Fruit fly (Drosophila melanogaster) whole organism, embryonic: ENCODE measurements around the gene osp.

Experiments
- Aef1 ChIP-seq: fragments of 200-800 bp; sonication (Bioruptor generic); IDR thresholded peaks from 3 replicates; pipeline ENCODE4 v1.3.6; 2022; ENCODE audit warnings: missing biosample characterization, missing genetic modification characterization
- Antp ChIP-seq: fragments of 200-800 bp; sonication (Bioruptor generic); optimal IDR thresholded peaks from 3 replicates; lab custom pipeline; 2016; ENCODE audit warnings: missing biosample characterization, missing genetic modification characterization
- CG10431 ChIP-seq: fragments of 200-800 bp; sonication (Bioruptor generic); optimal IDR thresholded peaks from 3 replicates; lab custom pipeline; 2018; ENCODE audit warnings: missing biosample characterization, mild to moderate bottlenecking, missing genetic modification characterization
- CG11723 ChIP-seq: fragments of 200-800 bp; sonication (Bioruptor generic); optimal IDR thresholded peaks from 2 replicates; lab custom pipeline; 2017; ENCODE audit warnings: missing biosample characterization, mild to moderate bottlenecking, missing genetic modification characterization
- CG12219 ChIP-seq: fragments of 200-800 bp; sonication (Bioruptor generic); optimal IDR thresholded peaks from 3 replicates; lab custom pipeline; 2018; ENCODE audit warnings: missing biosample characterization, mild to moderate bottlenecking, missing genetic modification characterization
- CG14050 ChIP-seq: fragments of 200-800 bp; sonication (Bioruptor generic); IDR thresholded peaks from 3 replicates; pipeline ENCODE4 v1.3.6; 2022; ENCODE audit warnings: missing biosample characterization, missing genetic modification characterization
- CG14860 ChIP-seq: fragments of 200-800 bp; sonication (Bioruptor generic); IDR thresholded peaks from 3 replicates; pipeline ENCODE4 v1.3.6; 2022; ENCODE audit warnings: missing biosample characterization, missing genetic modification characterization; ENCODE audit not compliant: partially characterized antibody
- CG15073 ChIP-seq: fragments of 200-800 bp; sonication (Bioruptor generic); optimal IDR thresholded peaks from 2 replicates; lab custom pipeline; 2016; ENCODE audit warnings: missing biosample characterization, missing genetic modification characterization
- CG15601 ChIP-seq: fragments of 200-800 bp; sonication (Bioruptor generic); optimal IDR thresholded peaks from 3 replicates; lab custom pipeline; 2019; ENCODE audit warnings: missing biosample characterization, mild to moderate bottlenecking, missing genetic modification characterization, moderate library complexity
- CG18262 ChIP-seq: fragments of 200-800 bp; optimal IDR thresholded peaks from 3 replicates; lab custom pipeline; 2019; ENCODE audit warnings: missing biosample characterization, mild to moderate bottlenecking, missing genetic modification characterization, moderate library complexity
- CG30431 ChIP-seq: fragments of 200-800 bp; sonication (Bioruptor generic); optimal IDR thresholded peaks from 2 replicates; lab custom pipeline; 2017; ENCODE audit warnings: missing biosample characterization, missing genetic modification characterization
- CG31365 ChIP-seq: fragments of 200-800 bp; sonication (Bioruptor generic); optimal IDR thresholded peaks from 2 replicates; lab custom pipeline; 2018; ENCODE audit warnings: missing biosample characterization, mild to moderate bottlenecking, missing genetic modification characterization
- CG3726 ChIP-seq: fragments of 200-800 bp; sonication (Bioruptor generic); IDR thresholded peaks from 3 replicates; pipeline ENCODE4, ENCODE4 v1.3.6; 2022; ENCODE audit warnings: missing biosample characterization, missing genetic modification characterization
- CG6175 ChIP-seq: fragments of 200-800 bp; sonication (Bioruptor generic); IDR thresholded peaks from 3 replicates; pipeline ENCODE4 v1.3.6; 2022; ENCODE audit warnings: missing biosample characterization, missing genetic modification characterization
- CG6813 ChIP-seq: fragments of 200-800 bp; sonication (Bioruptor generic); optimal IDR thresholded peaks from 2 replicates; lab custom pipeline; 2017; ENCODE audit warnings: missing biosample characterization, missing genetic modification characterization, mild to moderate bottlenecking, moderate library complexity, missing genetic modification reagents
- CG7556 ChIP-seq: fragments of 200-800 bp; sonication (Bioruptor generic); optimal IDR thresholded peaks from 2 replicates; lab custom pipeline; 2017; ENCODE audit warnings: missing biosample characterization, mild to moderate bottlenecking, missing genetic modification characterization
- CG7987 ChIP-seq: fragments of 200-800 bp; sonication (Bioruptor generic); optimal IDR thresholded peaks from 2 replicates; lab custom pipeline; 2018; ENCODE audit warnings: missing biosample characterization, mild to moderate bottlenecking, missing genetic modification characterization, moderate library complexity
- CG8290 ChIP-seq, 3 experiments: fragments of 200-800 bp; sonication (Bioruptor generic); optimal IDR thresholded peaks; 2 replicates each; lab custom pipeline; 2016 to 2019; ENCODE audit warnings: missing biosample characterization in 3 of 3, missing genetic modification characterization in 3 of 3, mild to moderate bottlenecking in 2 of 3, moderate library complexity in 1 of 3
- D ChIP-seq, 2 experiments: fragments of 200-800 bp in 1 of 2; fragments of >200 bp in 1 of 2; sonication (Bioruptor generic) in 1 of 2; optimal IDR thresholded peaks; 2 replicates in 1 of 2; 3 replicates in 1 of 2; lab custom pipeline; 2017; ENCODE audit warnings: mild to moderate bottlenecking in 1 of 2, missing biosample characterization in 1 of 2, missing genetic modification characterization in 1 of 2, missing genetic modification reagents in 1 of 2
- Dip2 ChIP-seq: fragments of 200-800 bp; sonication (Bioruptor generic); IDR thresholded peaks from 2 replicates; pipeline ENCODE4 v1.3.6; 2022; ENCODE audit warnings: missing biosample characterization, missing genetic modification characterization
- Hsf ChIP-seq: fragments of 200-800 bp; sonication (Bioruptor generic); optimal IDR thresholded peaks from 3 replicates; lab custom pipeline; 2016; ENCODE audit warnings: missing biosample characterization, missing genetic modification characterization
- Lim3 ChIP-seq: fragments of 200-800 bp; sonication (Bioruptor generic); IDR thresholded peaks from 2 replicates; pipeline ENCODE4 v1.3.6; 2022; ENCODE audit warnings: missing biosample characterization, missing genetic modification characterization
- Oaz ChIP-seq: fragments of 200-800 bp; sonication (Bioruptor generic); IDR thresholded peaks from 2 replicates; pipeline ENCODE4 v1.3.6; 2022; ENCODE audit warnings: missing biosample characterization, missing genetic modification characterization
- Optix ChIP-seq: fragments of 200-800 bp; sonication (Bioruptor generic); IDR thresholded peaks from 3 replicates; pipeline ENCODE4 v1.3.6; 2022; ENCODE audit warnings: missing biosample characterization, missing genetic modification characterization
- Six4 ChIP-seq: fragments of 200-800 bp; sonication (Bioruptor generic); optimal IDR thresholded peaks from 2 replicates; lab custom pipeline; 2016; ENCODE audit warnings: missing biosample characterization, missing genetic modification characterization
- ara ChIP-seq: fragments of 200-800 bp; sonication (Bioruptor generic); IDR thresholded peaks from 2 replicates; pipeline ENCODE4 v1.3.6; 2022; ENCODE audit warnings: missing biosample characterization, missing genetic modification characterization
- az2 ChIP-seq: fragments of 200-800 bp; sonication (Bioruptor generic); optimal IDR thresholded peaks from 3 replicates; lab custom pipeline; 2016; ENCODE audit warnings: missing biosample characterization, missing genetic modification characterization
- bcd ChIP-seq: fragments of 200-800 bp; sonication (Bioruptor generic); optimal IDR thresholded peaks from 2 replicates; lab custom pipeline; 2017; ENCODE audit warnings: missing biosample characterization, mild to moderate bottlenecking, missing genetic modification characterization
- bowl ChIP-seq: fragments of 200-800 bp; sonication (Bioruptor generic); IDR thresholded peaks from 2 replicates; pipeline ENCODE4 v1.3.6; 2022; ENCODE audit warnings: missing biosample characterization, missing genetic modification characterization
- dimm ChIP-seq: fragments of 200-800 bp; sonication (Bioruptor generic); IDR thresholded peaks from 2 replicates; pipeline ENCODE4 v1.3.6; 2022; ENCODE audit warnings: missing biosample characterization, missing genetic modification characterization
- dmrt99B ChIP-seq: fragments of 200-800 bp; sonication (Bioruptor generic); optimal IDR thresholded peaks from 2 replicates; lab custom pipeline; 2018; ENCODE audit warnings: missing biosample characterization, mild to moderate bottlenecking, missing genetic modification characterization, moderate library complexity
- fd102C ChIP-seq: fragments of 200-800 bp; sonication (Bioruptor generic); optimal IDR thresholded peaks from 2 replicates; lab custom pipeline; 2018; ENCODE audit warnings: missing biosample characterization, mild to moderate bottlenecking, missing genetic modification characterization, moderate library complexity
- fd96Cb ChIP-seq: fragments of 200-800 bp; sonication (Bioruptor generic); optimal IDR thresholded peaks from 2 replicates; lab custom pipeline; 2018; ENCODE audit warnings: missing biosample characterization, mild to moderate bottlenecking, missing genetic modification characterization, moderate library complexity
- grau ChIP-seq: fragments of 200-800 bp; optimal IDR thresholded peaks from 3 replicates; lab custom pipeline; 2019; ENCODE audit warnings: missing biosample characterization, mild to moderate bottlenecking, missing genetic modification characterization, moderate library complexity
- gsb-n ChIP-seq: fragments of 200-800 bp; sonication (Bioruptor generic); optimal IDR thresholded peaks from 3 replicates; lab custom pipeline; 2018; ENCODE audit warnings: missing biosample characterization, mild to moderate bottlenecking, missing genetic modification characterization
- kah ChIP-seq: fragments of 200-800 bp; sonication (Bioruptor generic); optimal IDR thresholded peaks from 2 replicates; lab custom pipeline; 2018; ENCODE audit warnings: missing biosample characterization, mild to moderate bottlenecking, missing genetic modification characterization
- lov ChIP-seq, 2 experiments: fragments of 200-800 bp in 1 of 2; fragments of >200 bp in 1 of 2; sonication (Bioruptor generic) in 1 of 2; IDR thresholded peaks in 1 of 2; optimal IDR thresholded peaks in 1 of 2; 2 replicates in 1 of 2; 3 replicates in 1 of 2; pipeline versions ENCODE4 v1.3.6 to Lab custom; 2017 to 2022; ENCODE audit warnings: missing biosample characterization in 1 of 2, missing genetic modification characterization in 1 of 2
- org-1 ChIP-seq: fragments of 200-800 bp; sonication (Bioruptor generic); optimal IDR thresholded peaks from 2 replicates; lab custom pipeline; 2017; ENCODE audit warnings: missing biosample characterization, missing genetic modification characterization
- pho ChIP-seq: fragments of 200-800 bp; sonication (Bioruptor generic); optimal IDR thresholded peaks from 2 replicates; lab custom pipeline; 2016; ENCODE audit warnings: missing biosample characterization, missing genetic modification characterization
- phol ChIP-seq: fragments of 200-800 bp; sonication (Bioruptor generic); optimal IDR thresholded peaks from 3 replicates; lab custom pipeline; 2018; ENCODE audit warnings: missing biosample characterization, mild to moderate bottlenecking, missing genetic modification characterization, moderate library complexity
- salm ChIP-seq: fragments of 200-800 bp; sonication (Bioruptor generic); optimal IDR thresholded peaks from 2 replicates; lab custom pipeline; 2018; ENCODE audit warnings: missing biosample characterization, mild to moderate bottlenecking, missing genetic modification characterization
- scrt ChIP-seq: fragments of 200-800 bp; sonication (Bioruptor generic); optimal IDR thresholded peaks from 2 replicates; lab custom pipeline; 2018; ENCODE audit warnings: missing biosample characterization, mild to moderate bottlenecking, missing genetic modification characterization, moderate library complexity
- sens ChIP-seq: fragments of 200-800 bp; sonication (Bioruptor generic); peaks from one replicate; lab custom pipeline; 2016; ENCODE audit warnings: missing biosample characterization, missing genetic modification characterization
- seq ChIP-seq: fragments of 200-800 bp; sonication (Bioruptor generic); IDR thresholded peaks from 2 replicates; pipeline ENCODE4 v1.3.6; 2022; ENCODE audit warnings: missing biosample characterization, missing genetic modification characterization
- sob ChIP-seq: fragments of 200-800 bp; sonication (Bioruptor generic); IDR thresholded peaks from 2 replicates; pipeline ENCODE4 v1.3.6; 2022; ENCODE audit warnings: missing biosample characterization, missing genetic modification characterization
- ssp ChIP-seq: fragments of 200-800 bp; sonication (Bioruptor generic); IDR thresholded peaks from 2 replicates; pipeline ENCODE4 v1.3.6; 2022; ENCODE audit warnings: missing biosample characterization, missing genetic modification characterization
- tgo ChIP-seq: fragments of 200-800 bp; sonication (Bioruptor generic); IDR thresholded peaks from 3 replicates; pipeline ENCODE4 v1.3.6; 2022; ENCODE audit warnings: missing biosample characterization, missing genetic modification characterization
- wek ChIP-seq: fragments of 200-800 bp; sonication (Bioruptor generic); optimal IDR thresholded peaks from 3 replicates; lab custom pipeline; 2018; ENCODE audit warnings: missing biosample characterization, mild to moderate bottlenecking, missing genetic modification characterization, moderate library complexity
- zen2 ChIP-seq: fragments of 200-800 bp; sonication (Bioruptor generic); IDR thresholded peaks from 3 replicates; pipeline ENCODE4 v1.3.6; 2022; ENCODE audit warnings: missing biosample characterization, missing genetic modification characterization; ENCODE audit not compliant: partially characterized antibody

The osp gene

dm6 chr2L:14701495-14701894 lies 12.4 kb upstream of the osp start (continued):
- TF ChIP-seq Aef1 (GFP tag; lab: Robert Waterston, UW) = peak; percentile 40; the same call in 1 of the 3 replicates
- no peak for TF ChIP-seq CG18262 (tag; lab: Kevin White, UChicago)
- TF ChIP-seq fd102C = peak; percentile 13
- TF ChIP-seq fd96Cb (tag; lab: Kevin White, UChicago) = peak; percentile 56
- no peak for TF ChIP-seq Six4 (GFP tag; lab: Kevin White, UChicago)
- no peak for TF ChIP-seq zen2 (GFP tag; lab: Robert Waterston, UW)
- no peak for TF ChIP-seq Dip2 (GFP tag; lab: Robert Waterston, UW)
- TF ChIP-seq bcd (GFP tag; lab: Kevin White, UChicago) = peak; percentile 23
- TF ChIP-seq CG12219 (GFP tag; lab: Kevin White, UChicago) = peak; percentile 50
- no peak for TF ChIP-seq bowl (GFP tag; lab: Robert Waterston, UW)
- peak; percentile 73 for TF ChIP-seq Optix (GFP tag; lab: Robert Waterston, UW)
- TF ChIP-seq sens (GFP tag; lab: Kevin White, UChicago) = peak; percentile 90
- no peak for TF ChIP-seq kah (GFP tag; lab: Kevin White, UChicago)
- TF ChIP-seq CG8290 (GFP tag; optimal IDR thresholded peaks at IDR 0.05; lab: Kevin White, UChicago) = peak; percentile 30
- peak in 1 of 2 experiments; percentile 60 for TF ChIP-seq CG8290 (tag; optimal IDR thresholded peaks at IDR 0.05; lab: Kevin White, UChicago)
- no peak for TF ChIP-seq scrt
- peak; percentile 57 for TF ChIP-seq grau (tag; lab: Kevin White, UChicago)
- TF ChIP-seq CG14050 (GFP tag; lab: Robert Waterston, UW) = peak; percentile 43; the same call in 1 of the 3 replicates
- TF ChIP-seq CG6813 (GFP tag; lab: Kevin White, UChicago) = no peak
- peak; percentile 38; the same call in 2 of the 3 replicates for TF ChIP-seq tgo
- TF ChIP-seq phol (tag; lab: Kevin White, UChicago) = peak; percentile 2
- TF ChIP-seq Hsf (GFP tag; lab: Kevin White, UChicago) = peak; percentile 13
- TF ChIP-seq wek (GFP tag; lab: Kevin White, UChicago) = peak; percentile 3
- TF ChIP-seq CG31365 = no peak
- TF ChIP-seq D (optimal IDR thresholded peaks at IDR 0.05; lab: Kevin White, UChicago) = no peak
- peak; percentile 48 for TF ChIP-seq D (GFP tag; optimal IDR thresholded peaks at IDR 0.05; lab: Kevin White, UChicago)
- TF ChIP-seq sob (GFP tag; lab: Robert Waterston, UW) = peak; percentile 40; the same call in 1 of the 2 replicates
- peak; percentile 36 for TF ChIP-seq CG11723 (GFP tag; lab: Kevin White, UChicago)
- TF ChIP-seq Lim3 = peak; percentile 36; the same call in 1 of the 2 replicates
- no peak for TF ChIP-seq pho (GFP tag; lab: Kevin White, UChicago)
- no peak for TF ChIP-seq CG6175 (GFP tag; lab: Robert Waterston, UW)
- no peak for TF ChIP-seq CG14860 (GFP tag; lab: Robert Waterston, UW)
- TF ChIP-seq Antp (GFP tag; lab: Kevin White, UChicago) = no peak
- no peak for TF ChIP-seq lov (optimal IDR thresholded peaks at IDR 0.05; lab: Kevin White, UChicago)
- no peak for TF ChIP-seq lov (GFP tag; IDR thresholded peaks at IDR 0.05; lab: Robert Waterston, UW)
- peak; percentile 73 for TF ChIP-seq CG30431 (GFP tag; lab: Kevin White, UChicago)
- TF ChIP-seq dimm (GFP tag; lab: Robert Waterston, UW) = peak; percentile 52
- TF ChIP-seq CG3726 (GFP tag; lab: Robert Waterston, UW) = no peak
- no peak for TF ChIP-seq Oaz (GFP tag; lab: Robert Waterston, UW)
- TF ChIP-seq CG7987 (GFP tag; lab: Kevin White, UChicago) = no peak
- peak; percentile 31 for TF ChIP-seq org-1
- peak; percentile 49; the same call in 1 of the 2 replicates for TF ChIP-seq ssp (GFP tag; lab: Robert Waterston, UW)
- no peak for TF ChIP-seq CG10431 (GFP tag; lab: Kevin White, UChicago)
- TF ChIP-seq ara (GFP tag; lab: Robert Waterston, UW) = no peak
- peak; percentile 55 for TF ChIP-seq CG15601 (tag; lab: Kevin White, UChicago)
- TF ChIP-seq dmrt99B = peak; percentile 60
- no peak for TF ChIP-seq seq
- peak; percentile 52 for TF ChIP-seq salm
- TF ChIP-seq gsb-n (tag; lab: Kevin White, UChicago) = peak; percentile 69
- peak; percentile 74 for TF ChIP-seq az2 (GFP tag; lab: Kevin White, UChicago)
- peak; percentile 44 for TF ChIP-seq CG7556 (GFP tag; lab: Kevin White, UChicago)
- no peak for TF ChIP-seq CG15073
